Fruit fly (Drosophila melanogaster): ENCODE data around the gene Ho.

- TF ChIP-seq CG11762 (GFP tag; optimal IDR thresholded peaks at IDR 0.05; ENCODE audit: insufficient read depth) (peak; percentile 94), esn (GFP tag; optimal IDR thresholded peaks at IDR 0.05) (peak; percentile 96), dsx (GFP tag; optimal IDR thresholded peaks at IDR 0.05; ENCODE audit: poor library complexity, severe bottlenecking) (peak; percentile 87), OdsH (GFP tag; optimal IDR thresholded peaks at IDR 0.05) (peak; percentile 98), dac (GFP tag; optimal IDR thresholded peaks at IDR 0.05) (peak; percentile 97), CG6854 (GFP tag; optimal IDR thresholded peaks at IDR 0.05) (peak; percentile 82), fd59A (GFP tag; optimal IDR thresholded peaks at IDR 0.05) (peak; percentile 83), Sox102F (GFP tag; optimal IDR thresholded peaks at IDR 0.05) (peak; percentile 96), CG6163 (GFP tag; IDR thresholded peaks at IDR 0.05) (peak; percentile 99), Sox15 (GFP tag; optimal IDR thresholded peaks at IDR 0.05) (peak; percentile 80), Hr39 (GFP tag; optimal IDR thresholded peaks at IDR 0.05) (peak; percentile 86), CG32006 (GFP tag; optimal IDR thresholded peaks at IDR 0.05) (peak; percentile 98), Eip78C (GFP tag) (peak; percentile 99)
Observed at dm6 chr3R:11655873-11656374, 23.6 kb upstream of the Ho start, which contains the start of gene CG42327.
